Worm (Caenorhabditis elegans): ENCODE results near the gene nhr-140.

DNA sequence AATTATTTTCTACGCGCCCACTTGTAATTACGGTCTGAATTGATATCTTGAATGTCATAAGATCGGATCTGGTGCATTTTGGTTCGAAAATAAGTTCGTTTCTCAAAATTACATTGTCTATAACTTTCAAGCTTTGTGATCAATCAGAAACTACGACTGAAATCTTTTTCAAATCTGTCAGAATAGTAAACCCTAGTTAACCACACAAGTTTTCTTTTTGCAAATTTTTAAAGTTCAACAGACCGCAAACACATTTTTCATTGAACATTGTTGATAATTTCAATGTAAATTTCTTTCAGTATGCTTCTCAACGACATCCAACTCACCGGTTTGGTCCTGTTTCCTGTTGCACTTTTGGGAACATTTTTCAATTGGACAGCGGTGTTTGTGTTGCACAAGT, 17.9 kb downstream of the nhr-140 start, which contains the start of gene srx-59:
- TF ChIP-seq mep-1 (tag; optimal IDR thresholded peaks at IDR 0.05) (no peak), lsy-2 (tag; optimal IDR thresholded peaks at IDR 0.05) (no peak), nhr-237 (tag; optimal IDR thresholded peaks at IDR 0.05) (no peak), lin-39 (tag; optimal IDR thresholded peaks at IDR 0.05) (no peak), dve-1 (tag; optimal IDR thresholded peaks at IDR 0.05; ENCODE audit: insufficient read depth) (no peak), unc-62 (GFP tag; optimal IDR thresholded peaks at IDR 0.05 in 1 of 2) (peak in 1 of 2 experiments; percentile 19), unc-62 (tag; optimal IDR thresholded peaks at IDR 0.05) (no peak), lin-15B (tag; optimal IDR thresholded peaks at IDR 0.05) (no peak), duxl-1 (tag; optimal IDR thresholded peaks at IDR 0.05; ENCODE audit: poor library complexity) (no peak), zag-1 (tag; optimal IDR thresholded peaks at IDR 0.05) (no peak), ztf-7 (tag; optimal IDR thresholded peaks at IDR 0.05) (no peak), Y5F2A.4 (GFP tag; optimal IDR thresholded peaks at IDR 0.05) (no peak), fkh-10 (GFP tag; optimal IDR thresholded peaks at IDR 0.05) (no peak), ceh-82 (tag; optimal IDR thresholded peaks at IDR 0.05) (no peak)

Measured in whole organism, L4 larva.